Fruit fly (Drosophila melanogaster) whole organism, pupa: ENCODE data around the gene CG42538.

ENCODE experiments used
- CG10348 ChIP-seq: fragments of 200-800 bp; sonication (Bioruptor generic); IDR thresholded peaks from 2 replicates; pipeline ENCODE4 v1.3.6; 2022; ENCODE audit warnings: missing biosample characterization, missing genetic modification characterization
- CG12605 ChIP-seq: fragments of 200-800 bp; sonication (Bioruptor generic); IDR thresholded peaks from 2 replicates; pipeline ENCODE4 v1.3.6; 2022; ENCODE audit warnings: missing biosample characterization, missing genetic modification characterization
- CG14655 ChIP-seq: fragments of 200-800 bp; sonication (Bioruptor generic); optimal IDR thresholded peaks from 3 replicates; lab custom pipeline; 2017; ENCODE audit warnings: mild to moderate bottlenecking, missing biosample characterization, missing genetic modification reagents, missing genetic modification characterization
- CG32121 ChIP-seq: fragments of 200-800 bp; sonication (Bioruptor generic); IDR thresholded peaks from 2 replicates; pipeline ENCODE4 v1.3.6; 2022; ENCODE audit warnings: missing biosample characterization, missing genetic modification characterization
- CG4496 ChIP-seq: fragments of 200-800 bp; sonication (Bioruptor generic); IDR thresholded peaks from 3 replicates; pipeline ENCODE4 v1.3.6; 2022; ENCODE audit warnings: missing biosample characterization, missing genetic modification characterization
- CG8301 ChIP-seq: fragments of 200-800 bp; sonication (Bioruptor generic); optimal IDR thresholded peaks from 2 replicates; lab custom pipeline; 2018; ENCODE audit warnings: missing biosample characterization, mild to moderate bottlenecking, missing genetic modification characterization
- CG9948 ChIP-seq: fragments of 200-800 bp; sonication (Bioruptor generic); optimal IDR thresholded peaks from 2 replicates; lab custom pipeline; 2018; ENCODE audit warnings: missing biosample characterization, mild to moderate bottlenecking, missing genetic modification characterization, moderate library complexity
- EcR ChIP-seq: fragments of 200-800 bp; sonication (Bioruptor generic); optimal IDR thresholded peaks from 3 replicates; lab custom pipeline; 2019; ENCODE audit warnings: missing biosample characterization, missing genetic modification characterization, mild to moderate bottlenecking, moderate library complexity, missing genetic modification reagents
- Pif1A ChIP-seq: fragments of 200-800 bp; sonication (Bioruptor generic); optimal IDR thresholded peaks from 3 replicates; lab custom pipeline; 2016; ENCODE audit warnings: missing biosample characterization, missing genetic modification characterization

dm6 chr3L:15987635-15988034 is 46.7 kb upstream of the CG42538 start, which contains the start of gene PolD1:
- no peak for TF ChIP-seq Pif1A (GFP tag; lab: Kevin White, UChicago)
- TF ChIP-seq CG32121 (GFP tag; lab: Robert Waterston, UW) = no peak
- TF ChIP-seq CG10348 = no peak
- no peak for TF ChIP-seq EcR (GFP tag; lab: Kevin White, UChicago)
- TF ChIP-seq CG8301 (tag; lab: Kevin White, UChicago) = no peak
- no peak for TF ChIP-seq CG9948 (tag; lab: Kevin White, UChicago)
- no peak for TF ChIP-seq CG14655 (GFP tag; lab: Kevin White, UChicago)
- no peak for TF ChIP-seq CG12605 (GFP tag; lab: Robert Waterston, UW)
- no peak for TF ChIP-seq CG4496 (GFP tag; lab: Robert Waterston, UW)
